Fruit fly (Drosophila melanogaster): ENCODE measurements around the gene CG4570.
A peak's percentile ranks its signal among the peaks of the same experiment; 100 is the strongest.

The CG4570 gene

DNA sequence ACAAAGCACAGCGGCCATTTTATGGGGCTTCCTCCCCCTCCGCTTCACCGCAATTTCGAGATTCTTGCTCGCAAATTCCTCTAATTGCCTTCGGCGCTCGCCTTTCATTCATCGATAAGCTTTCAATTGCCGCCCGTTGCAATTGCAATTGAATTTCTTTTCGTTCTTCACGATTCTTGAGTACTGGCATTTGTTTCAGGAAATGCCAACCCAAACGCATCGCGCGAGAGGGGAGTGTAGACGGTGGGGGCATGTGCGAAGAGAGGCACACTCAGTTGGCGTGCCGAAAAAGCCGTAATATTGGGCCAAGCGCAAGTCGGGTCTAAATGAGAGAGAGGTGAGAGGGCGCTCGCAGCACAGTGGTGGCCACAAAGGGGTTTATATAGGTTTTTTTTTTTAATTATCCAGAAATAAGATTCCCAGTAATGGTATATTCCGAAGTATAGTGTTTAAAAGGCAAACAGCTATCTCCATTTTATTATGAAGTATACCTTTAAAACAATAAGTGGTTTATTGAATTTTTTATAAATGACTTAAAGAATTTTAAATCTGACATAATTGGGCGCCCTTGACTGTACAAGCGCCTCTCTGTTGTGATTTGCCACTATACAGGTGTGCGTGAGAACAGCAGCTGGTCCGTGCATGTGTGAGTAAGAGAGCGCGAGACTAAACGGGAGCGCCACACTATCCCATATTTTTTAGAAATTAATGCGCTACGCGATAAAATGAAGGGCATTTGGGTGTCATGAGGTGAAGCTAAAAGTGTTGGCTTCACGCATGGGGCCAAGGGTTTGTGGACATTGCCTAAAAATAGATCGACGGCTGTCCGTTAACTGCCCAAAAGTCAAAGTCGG lies 30.1 kb downstream of the CG4570 start (continued):
- TF ChIP-seq CG11762 (GFP tag; optimal IDR thresholded peaks at IDR 0.05; ENCODE audit: insufficient read depth) (peak; percentile 86), Eip78C (GFP tag) (peak; percentile 98), CG10631 (GFP tag; optimal IDR thresholded peaks at IDR 0.05) (peak; percentile 87), achi (GFP tag; optimal IDR thresholded peaks at IDR 0.05) (peak; percentile 90), CG11902 (GFP tag; optimal IDR thresholded peaks at IDR 0.05) (peak; percentile 80), eg (GFP tag; IDR thresholded peaks at IDR 0.05) (peak; percentile 86), topi (GFP tag; optimal IDR thresholded peaks at IDR 0.05) (peak; percentile 93), CG7368 (GFP tag; optimal IDR thresholded peaks at IDR 0.05) (peak; percentile 80), fd85E (GFP tag; optimal IDR thresholded peaks at IDR 0.05) (peak; percentile 80), acj6 (GFP tag; optimal IDR thresholded peaks at IDR 0.05) (peak; percentile 89), Eip75B (GFP tag; optimal IDR thresholded peaks at IDR 0.05) (peak; percentile 94), ss (GFP tag; optimal IDR thresholded peaks at IDR 0.05) (peak; percentile 83 to 86), salr (GFP tag; optimal IDR thresholded peaks at IDR 0.05) (peak; percentile 45 to 79), Blimp-1 (GFP tag; optimal IDR thresholded peaks at IDR 0.05) (peak; percentile 57), CG3919 (GFP tag; optimal IDR thresholded peaks at IDR 0.05) (peak; percentile 94), CG31627 (GFP tag; optimal IDR thresholded peaks at IDR 0.05) (peak; percentile 94), CG8119 (GFP tag; IDR thresholded peaks at IDR 0.05) (peak; percentile 96), CG8632 (GFP tag; optimal IDR thresholded peaks at IDR 0.05) (peak; percentile 88), CG6792 (GFP tag; optimal IDR thresholded peaks at IDR 0.05) (peak; percentile 93), CG15336 (GFP tag; IDR thresholded peaks at IDR 0.05) (peak; percentile 95), Met (GFP tag; optimal IDR thresholded peaks at IDR 0.05) (peak; percentile 95), cyc (GFP tag; optimal IDR thresholded peaks at IDR 0.05) (peak; percentile 91), vri (GFP tag; optimal IDR thresholded peaks at IDR 0.05) (peak; percentile 89), Hr38 (GFP tag; optimal IDR thresholded peaks at IDR 0.05) (no peak), CG1621 (tag; optimal IDR thresholded peaks at IDR 0.05) (peak; percentile 70), Ets21C (GFP tag; optimal IDR thresholded peaks at IDR 0.05) (peak; percentile 87), Smox (GFP tag; optimal IDR thresholded peaks at IDR 0.05) (peak; percentile 92), dsx (GFP tag; optimal IDR thresholded peaks at IDR 0.05; ENCODE audit: poor library complexity, severe bottlenecking) (peak; percentile 62), fkh (GFP tag; optimal IDR thresholded peaks at IDR 0.05) (peak; percentile 71)

DNA sequence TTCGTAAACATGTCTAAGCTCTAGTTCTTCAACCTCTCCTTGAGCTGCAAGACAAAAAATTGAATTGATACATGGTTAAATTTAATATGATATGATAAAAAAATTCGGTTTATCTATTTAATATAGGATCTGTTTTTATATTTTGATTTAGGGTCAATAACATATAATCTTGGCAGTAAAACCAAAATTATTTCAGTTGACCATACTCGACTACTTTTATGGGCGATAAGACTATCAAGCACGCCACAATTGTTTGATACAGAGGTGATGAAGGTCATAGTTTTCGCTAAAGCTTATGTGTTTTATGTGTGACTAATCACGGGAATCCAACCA lies 31.7 kb downstream of the CG4570 start:
- TF ChIP-seq svp (GFP tag) (peak; percentile 52), CG31627 (GFP tag; optimal IDR thresholded peaks at IDR 0.05) (no peak), vri (GFP tag; optimal IDR thresholded peaks at IDR 0.05) (no peak), dac (GFP tag; optimal IDR thresholded peaks at IDR 0.05) (no peak), topi (GFP tag; optimal IDR thresholded peaks at IDR 0.05) (no peak), CG8632 (GFP tag; optimal IDR thresholded peaks at IDR 0.05) (no peak)

DNA sequence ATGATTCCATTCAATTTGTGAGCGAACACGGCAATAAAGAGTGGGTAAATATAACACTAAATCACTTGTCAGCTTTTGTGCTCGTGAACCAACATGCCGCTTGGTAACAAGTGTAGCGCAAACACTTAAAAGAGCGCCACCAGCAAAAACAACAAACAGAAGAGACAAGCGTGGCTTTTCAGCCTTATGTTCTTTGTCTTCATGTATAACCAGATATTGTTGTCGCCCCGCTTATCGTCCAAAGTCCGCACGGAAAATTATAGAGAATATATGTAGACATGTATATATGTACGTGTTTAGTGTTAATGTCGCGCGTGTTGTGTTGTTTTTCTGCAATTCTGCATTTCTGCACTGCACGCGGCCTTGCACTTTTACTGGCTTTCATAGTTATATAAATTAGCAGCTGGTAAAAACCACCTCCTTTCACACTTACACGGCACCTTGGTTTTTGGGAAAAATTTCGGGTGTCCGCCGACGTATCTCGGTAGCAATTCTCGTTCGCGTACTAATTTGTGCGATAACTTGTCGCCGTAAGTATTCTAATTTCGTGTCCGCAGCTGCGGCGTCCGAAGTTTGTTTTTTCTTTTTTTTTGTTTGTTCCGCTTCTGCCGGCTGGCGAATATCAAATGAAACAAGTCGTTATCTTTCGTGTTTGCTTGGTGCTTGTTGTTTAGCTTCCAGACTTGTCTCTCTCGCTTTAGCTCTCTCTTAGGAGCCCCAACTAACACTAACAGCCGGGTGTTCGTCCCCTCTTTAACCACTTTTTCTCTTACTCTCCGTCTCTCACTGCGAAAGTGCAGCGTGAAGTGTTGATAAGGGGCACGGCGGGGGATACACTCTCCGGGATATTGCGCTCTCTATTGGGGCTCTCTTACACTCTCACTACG lies 32.3 kb downstream of the CG4570 start:
- peak; percentile 9 for TF ChIP-seq Smox (GFP tag; optimal IDR thresholded peaks at IDR 0.05)
- peak; percentile 75 for TF ChIP-seq Eip78C (GFP tag)
- TF ChIP-seq Sox14 (GFP tag; optimal IDR thresholded peaks at IDR 0.05) = peak; percentile 64
- peak; percentile 73 for TF ChIP-seq CG16779 (tag; optimal IDR thresholded peaks at IDR 0.05)
- TF ChIP-seq CG10631 (GFP tag; optimal IDR thresholded peaks at IDR 0.05) = peak; percentile 35
- TF ChIP-seq net (GFP tag; optimal IDR thresholded peaks at IDR 0.05) = peak; percentile 52
- TF ChIP-seq vri (GFP tag; optimal IDR thresholded peaks at IDR 0.05) = no peak
- TF ChIP-seq dsx (GFP tag; optimal IDR thresholded peaks at IDR 0.05; ENCODE audit: poor library complexity, severe bottlenecking) = peak; percentile 39
- peak; percentile 77 for TF ChIP-seq CG6276 (GFP tag; optimal IDR thresholded peaks at IDR 0.05)
- peak; percentile 19 for TF ChIP-seq Hr39 (GFP tag; optimal IDR thresholded peaks at IDR 0.05)
- peak; percentile 22 for TF ChIP-seq topi (GFP tag; optimal IDR thresholded peaks at IDR 0.05)
- peak; percentile 62 for TF ChIP-seq CG3032 (tag; optimal IDR thresholded peaks at IDR 0.05)
- TF ChIP-seq Eip93F (GFP tag; optimal IDR thresholded peaks at IDR 0.05) = no peak
- no peak for TF ChIP-seq Hr38 (GFP tag; optimal IDR thresholded peaks at IDR 0.05)
- peak; percentile 14 for TF ChIP-seq Sox102F (GFP tag; optimal IDR thresholded peaks at IDR 0.05)
- TF ChIP-seq Eip75B (GFP tag; optimal IDR thresholded peaks at IDR 0.05) = peak; percentile 50
- peak; percentile 31 for TF ChIP-seq CG7368 (GFP tag; optimal IDR thresholded peaks at IDR 0.05)
- peak; percentile 21 for TF ChIP-seq lz (GFP tag; optimal IDR thresholded peaks at IDR 0.05)
- no peak for TF ChIP-seq esn (GFP tag; optimal IDR thresholded peaks at IDR 0.05)
- TF ChIP-seq svp (GFP tag) = peak; percentile 65
- peak; percentile 96 for TF ChIP-seq CG9139 (GFP tag; optimal IDR thresholded peaks at IDR 0.05)
- no peak for TF ChIP-seq CG6792 (GFP tag; optimal IDR thresholded peaks at IDR 0.05)
- TF ChIP-seq Hr4 (GFP tag; optimal IDR thresholded peaks at IDR 0.05) = peak; percentile 34
- TF ChIP-seq CG11902 (GFP tag; optimal IDR thresholded peaks at IDR 0.05) = no peak

Data from whole organism, prepupa.